Worm (Caenorhabditis elegans) whole organism, late embryonic: ENCODE measurements around the gene F42A6.1.

Experiments
- dve-1 ChIP-seq: sonication (generic microtip); optimal IDR thresholded peaks from 2 replicates; lab custom pipeline; 2017; ENCODE audit warnings: antibody characterized with exemption, mild to moderate bottlenecking, missing genetic modification characterization, missing compliant biosample characterization
- ets-4 ChIP-seq: sonication (generic microtip); optimal IDR thresholded peaks from 2 replicates; lab custom pipeline; 2016; ENCODE audit warnings: missing genetic modification characterization, missing compliant biosample characterization
- tbx-7 ChIP-seq: sonication (generic microtip); optimal IDR thresholded peaks from 2 replicates; lab custom pipeline; 2016; ENCODE audit warnings: missing genotype, missing genetic modification characterization, missing compliant biosample characterization

ce11 chrIV:3399015-3399722 lies 44.3 kb downstream of the F42A6.1 start, which contains the start of the genes dyf-3 and pdhb-1:
- TF ChIP-seq ets-4 (no peak), tbx-7 (no peak), dve-1 (tag; lab: Kevin White, UChicago) (no peak)
